Worm (Caenorhabditis elegans): Measurements from ENCODE around the gene fbxl-5.

Gene fbxl-5

DNA sequence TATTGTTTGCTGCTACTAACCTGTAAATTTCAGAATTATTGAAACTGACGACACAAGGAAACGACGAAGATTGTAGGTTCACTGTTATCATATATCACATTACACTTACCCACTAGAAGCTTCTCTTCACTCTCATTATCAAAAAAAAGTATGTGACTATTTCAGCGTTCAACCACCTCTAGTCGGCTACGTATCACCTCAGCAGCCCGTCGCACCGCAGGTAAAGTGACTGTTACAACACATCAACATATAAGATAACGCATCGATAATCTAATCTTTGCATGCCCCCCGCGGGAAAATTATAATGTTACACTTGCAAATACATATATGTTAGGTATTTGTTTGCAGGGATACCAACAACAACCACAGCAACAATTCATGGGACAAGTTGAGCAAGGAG is 43.9 kb downstream of the fbxl-5 start:
- TF ChIP-seq pqm-1 (tag; optimal IDR thresholded peaks at IDR 0.05): peak; percentile 77
- peak; percentile 94 for TF ChIP-seq elt-2 (tag; optimal IDR thresholded peaks at IDR 0.05)
- TF ChIP-seq sea-2 (GFP tag; optimal IDR thresholded peaks at IDR 0.05): no peak
- TF ChIP-seq elt-1 (tag; optimal IDR thresholded peaks at IDR 0.05): no peak
- TF ChIP-seq zag-1 (tag; optimal IDR thresholded peaks at IDR 0.05): no peak
- no peak for TF ChIP-seq ztf-4 (tag; optimal IDR thresholded peaks at IDR 0.05)

DNA sequence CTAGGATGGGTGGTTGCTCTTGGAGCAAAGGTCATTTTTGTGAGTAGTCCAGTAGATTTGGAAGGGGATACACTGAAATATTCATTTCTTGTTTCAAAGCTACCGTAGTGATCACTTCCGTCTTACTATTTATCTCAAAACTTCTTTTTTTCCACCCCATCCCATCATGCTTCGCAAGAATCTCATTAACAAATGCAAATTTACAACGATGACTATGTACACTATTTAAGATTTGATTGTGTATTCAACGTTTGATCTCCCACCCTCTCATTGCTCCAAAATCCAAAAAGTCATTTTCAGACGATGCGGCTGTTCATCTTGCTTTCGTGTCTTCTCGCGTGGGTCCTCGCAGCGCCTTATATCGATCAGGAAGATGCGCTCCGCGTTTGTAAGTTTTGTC is 50.4 kb downstream of the fbxl-5 start, which contains the start of gene flp-21:
Gene flp-21 (plus strand): TSS at position 301 of the 400 bp plus-strand sequence.
- no peak for TF ChIP-seq egl-5 (tag; optimal IDR thresholded peaks at IDR 0.05)
- no peak for TF ChIP-seq unc-39 (tag; optimal IDR thresholded peaks at IDR 0.05)
- no peak for TF ChIP-seq ceh-9 (tag; optimal IDR thresholded peaks at IDR 0.05)
- no peak for TF ChIP-seq fos-1 (tag; optimal IDR thresholded peaks at IDR 0.05)
- no peak for TF ChIP-seq ceh-82 (tag; optimal IDR thresholded peaks at IDR 0.05)
- no peak for TF ChIP-seq elt-1 (tag; optimal IDR thresholded peaks at IDR 0.05)
- no peak for TF ChIP-seq nhr-25 (tag; optimal IDR thresholded peaks at IDR 0.05)
- TF ChIP-seq nfya-1 (tag; optimal IDR thresholded peaks at IDR 0.05; ENCODE audit: insufficient read depth): no peak
- no peak for TF ChIP-seq hmg-11 (tag; optimal IDR thresholded peaks at IDR 0.05)
- TF ChIP-seq lin-15B (tag; optimal IDR thresholded peaks at IDR 0.05): no peak
- no peak for TF ChIP-seq mdl-1 (tag; optimal IDR thresholded peaks at IDR 0.05)
- no peak for TF ChIP-seq nhr-77 (tag; optimal IDR thresholded peaks at IDR 0.05)
- TF ChIP-seq nhr-43 (tag; optimal IDR thresholded peaks at IDR 0.05; ENCODE audit: poor library complexity, severe bottlenecking): no peak
- no peak for TF ChIP-seq zag-1 (tag; optimal IDR thresholded peaks at IDR 0.05)
- TF ChIP-seq egl-27 (tag; optimal IDR thresholded peaks at IDR 0.05): no peak
- TF ChIP-seq tbx-2 (tag; optimal IDR thresholded peaks at IDR 0.05): no peak
- no peak for TF ChIP-seq nhr-67 (tag; optimal IDR thresholded peaks at IDR 0.05)
- no peak for TF ChIP-seq nhr-76 (tag; optimal IDR thresholded peaks at IDR 0.05)
- no peak for TF ChIP-seq R02D3.7 (tag; optimal IDR thresholded peaks at IDR 0.05)
- no peak for TF ChIP-seq nhr-237 (tag; optimal IDR thresholded peaks at IDR 0.05)

DNA sequence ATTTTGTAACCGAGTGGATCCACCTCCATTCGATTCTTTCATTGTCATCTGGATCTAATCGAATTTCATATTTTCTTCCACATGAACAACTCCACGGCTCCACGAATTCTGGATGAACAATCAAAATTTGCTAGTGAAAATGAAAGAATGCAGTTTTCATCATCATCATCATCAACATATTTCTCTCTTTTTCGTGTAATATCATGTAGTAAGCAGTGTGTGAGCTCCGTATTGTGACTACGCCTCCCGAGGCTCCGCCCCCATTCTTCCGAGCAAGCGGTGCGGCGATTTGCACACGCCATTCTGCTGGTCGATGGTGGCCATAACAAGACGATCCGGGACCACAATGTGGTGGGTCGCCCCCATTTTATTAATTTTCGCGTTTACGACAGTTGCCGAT is 55.4 kb downstream of the fbxl-5 start, which contains the start of gene ZK742.7:
Gene ZK742.7 (plus strand): TSS at position 301 of the 400 bp plus-strand sequence.
- TF ChIP-seq fkh-10 (GFP tag; optimal IDR thresholded peaks at IDR 0.05) (peak; percentile 15), ztf-4 (tag; optimal IDR thresholded peaks at IDR 0.05) (no peak)

Measured in whole organism, L3 larva.